Worm (Caenorhabditis elegans): Measurements from ENCODE around the gene F01D5.6.

ce11 chrII:13998964-13999363 is 7.3 kb upstream of the F01D5.6 start, which contains the start of gene F01D5.2:
- no peak for TF ChIP-seq snpc-4 (tag; optimal IDR thresholded peaks at IDR 0.05)
- no peak for TF ChIP-seq nhr-77 (tag; optimal IDR thresholded peaks at IDR 0.05)
- no peak for TF ChIP-seq nhr-76 (tag; optimal IDR thresholded peaks at IDR 0.05)
- no peak for TF ChIP-seq jun-1 (tag; optimal IDR thresholded peaks at IDR 0.05)
- no peak for TF ChIP-seq ceh-82 (tag; optimal IDR thresholded peaks at IDR 0.05)
- no peak for TF ChIP-seq ztf-11 (tag; optimal IDR thresholded peaks at IDR 0.05)
- no peak for TF ChIP-seq ZK546.5 (tag; optimal IDR thresholded peaks at IDR 0.05)
- TF ChIP-seq R02D3.7 (tag; optimal IDR thresholded peaks at IDR 0.05) = no peak
- no peak for TF ChIP-seq nhr-11 (tag; optimal IDR thresholded peaks at IDR 0.05)
- no peak for TF ChIP-seq skn-1 (tag; optimal IDR thresholded peaks at IDR 0.05)
- no peak for TF ChIP-seq hmg-11 (tag; optimal IDR thresholded peaks at IDR 0.05)
- TF ChIP-seq sea-2 (GFP tag; optimal IDR thresholded peaks at IDR 0.05) = no peak
